Fruit fly (Drosophila melanogaster) whole organism, embryonic: ENCODE data around the gene Zaf1.

Experiments
- CG10147 ChIP-seq: fragments of 200-800 bp; sonication (Bioruptor generic); optimal IDR thresholded peaks from 2 replicates; lab custom pipeline; 2019; ENCODE audit warnings: missing biosample characterization, mild to moderate bottlenecking, missing genetic modification characterization, moderate library complexity
- CG10267 ChIP-seq: fragments of 200-800 bp; sonication (Bioruptor generic); optimal IDR thresholded peaks from 2 replicates; lab custom pipeline; 2018; ENCODE audit warnings: missing biosample characterization, mild to moderate bottlenecking, missing genetic modification characterization, moderate library complexity
- CG10366 ChIP-seq: fragments of 200-800 bp; sonication (Bioruptor generic); IDR thresholded peaks from 2 replicates; pipeline ENCODE4 v1.3.6; 2022; ENCODE audit warnings: missing biosample characterization, missing genetic modification characterization
- CG10462 ChIP-seq: fragments of 200-800 bp; sonication (Bioruptor generic); optimal IDR thresholded peaks from 2 replicates; lab custom pipeline; 2016; ENCODE audit warnings: missing biosample characterization, missing genetic modification characterization
- CG11398 ChIP-seq: fragments of 200-800 bp; sonication (Bioruptor generic); optimal IDR thresholded peaks from 2 replicates; lab custom pipeline; 2016; ENCODE audit warnings: missing biosample characterization, missing genetic modification characterization
- CG12391 ChIP-seq: fragments of 200-800 bp; sonication (Bioruptor generic); optimal IDR thresholded peaks from 3 replicates; lab custom pipeline; 2018; ENCODE audit warnings: missing biosample characterization, mild to moderate bottlenecking, missing genetic modification characterization, moderate library complexity
- CG13296 ChIP-seq: fragments of 200-800 bp; sonication (Bioruptor generic); optimal IDR thresholded peaks from 3 replicates; lab custom pipeline; 2018; ENCODE audit warnings: missing biosample characterization, mild to moderate bottlenecking, missing genetic modification characterization
- CG13894 ChIP-seq: fragments of 200-800 bp; sonication (Bioruptor generic); optimal IDR thresholded peaks from 3 replicates; lab custom pipeline; 2018; ENCODE audit warnings: missing biosample characterization, mild to moderate bottlenecking, missing genetic modification characterization, moderate library complexity
- CG14050 ChIP-seq: fragments of 200-800 bp; sonication (Bioruptor generic); IDR thresholded peaks from 3 replicates; pipeline ENCODE4 v1.3.6; 2022; ENCODE audit warnings: missing biosample characterization, missing genetic modification characterization
- CG15269 ChIP-seq: fragments of 200-800 bp; sonication (Bioruptor generic); optimal IDR thresholded peaks from 2 replicates; lab custom pipeline; 2018; ENCODE audit warnings: missing biosample characterization, mild to moderate bottlenecking, missing genetic modification characterization, moderate library complexity
- CG1602 ChIP-seq: fragments of 200-800 bp; sonication (Bioruptor generic); optimal IDR thresholded peaks from 3 replicates; lab custom pipeline; 2016; ENCODE audit warnings: missing biosample characterization, missing genetic modification characterization
- CG17359 ChIP-seq: fragments of 200-800 bp; sonication (Bioruptor generic); optimal IDR thresholded peaks from 3 replicates; lab custom pipeline; 2018; ENCODE audit warnings: missing biosample characterization, mild to moderate bottlenecking, missing genetic modification characterization, moderate library complexity
- CG2678 ChIP-seq: fragments of 200-800 bp; sonication (Bioruptor generic); optimal IDR thresholded peaks from 3 replicates; lab custom pipeline; 2019; ENCODE audit warnings: missing biosample characterization, mild to moderate bottlenecking, missing genetic modification characterization, moderate library complexity
- CG3281 ChIP-seq: fragments of 200-800 bp; sonication (Bioruptor generic); optimal IDR thresholded peaks from 3 replicates; lab custom pipeline; 2017; ENCODE audit warnings: missing biosample characterization, mild to moderate bottlenecking, missing genetic modification characterization
- CG34376 ChIP-seq: fragments of 200-800 bp; sonication (Bioruptor generic); optimal IDR thresholded peaks from 2 replicates; lab custom pipeline; 2018; ENCODE audit warnings: missing biosample characterization, mild to moderate bottlenecking, missing genetic modification characterization
- CG42726 ChIP-seq: fragments of 200-800 bp; sonication (Bioruptor generic); IDR thresholded peaks from 2 replicates; pipeline ENCODE4 v1.3.6; 2022; ENCODE audit warnings: missing biosample characterization, missing genetic modification characterization; ENCODE audit not compliant: partially characterized antibody
- CG6175 ChIP-seq: fragments of 200-800 bp; sonication (Bioruptor generic); IDR thresholded peaks from 3 replicates; pipeline ENCODE4 v1.3.6; 2022; ENCODE audit warnings: missing biosample characterization, missing genetic modification characterization
- CG6813 ChIP-seq: fragments of 200-800 bp; sonication (Bioruptor generic); optimal IDR thresholded peaks from 2 replicates; lab custom pipeline; 2017; ENCODE audit warnings: missing biosample characterization, missing genetic modification characterization, mild to moderate bottlenecking, moderate library complexity, missing genetic modification reagents
- CG8290 ChIP-seq, 3 experiments: fragments of 200-800 bp; sonication (Bioruptor generic); optimal IDR thresholded peaks; 2 replicates each; lab custom pipeline; 2016 to 2019; ENCODE audit warnings: missing biosample characterization in 3 of 3, missing genetic modification characterization in 3 of 3, mild to moderate bottlenecking in 2 of 3, moderate library complexity in 1 of 3
- CG8359 ChIP-seq: fragments of 200-800 bp; sonication (Bioruptor generic); optimal IDR thresholded peaks from 2 replicates; lab custom pipeline; 2017; ENCODE audit warnings: missing biosample characterization, mild to moderate bottlenecking, missing genetic modification characterization, borderline replicate concordance
- CoRest ChIP-seq: fragments of 200-800 bp; sonication (Bioruptor generic); optimal IDR thresholded peaks from 3 replicates; lab custom pipeline; 2018; ENCODE audit warnings: missing biosample characterization, mild to moderate bottlenecking, missing genetic modification characterization, moderate library complexity
- Dfd ChIP-seq, 2 experiments: fragments of >200 bp; optimal IDR thresholded peaks; 2 replicates each; lab custom pipeline; 2017; ENCODE audit warnings: missing biosample characterization in 2 of 2, missing genetic modification characterization in 2 of 2
- Drgx ChIP-seq: fragments of 200-800 bp; sonication (Bioruptor generic); IDR thresholded peaks from 2 replicates; pipeline ENCODE4 v1.3.6; 2022; ENCODE audit warnings: missing biosample characterization, missing genetic modification characterization
- Fer1 ChIP-seq: fragments of 200-800 bp; sonication (Bioruptor generic); optimal IDR thresholded peaks from 2 replicates; lab custom pipeline; 2017; ENCODE audit warnings: missing biosample characterization, mild to moderate bottlenecking, missing genetic modification characterization
- GATAe ChIP-seq: fragments of 200-800 bp; sonication (Bioruptor generic); conservative IDR thresholded peaks from 2 replicates; pipeline ENCODE4 v1.3.6; 2022; ENCODE audit warnings: missing biosample characterization, missing genetic modification characterization
- Gug ChIP-seq: fragments of 200-800 bp; sonication (Bioruptor generic); IDR thresholded peaks from 4 replicates; pipeline ENCODE4 v1.3.6; 2022; ENCODE audit warnings: missing biosample characterization, missing genetic modification characterization
- Hmr ChIP-seq: fragments of 200-800 bp; sonication (Bioruptor generic); optimal IDR thresholded peaks from 3 replicates; lab custom pipeline; 2017; ENCODE audit warnings: mild to moderate bottlenecking, missing biosample characterization, missing genetic modification reagents, missing genetic modification characterization
- Myb ChIP-seq: fragments of 200-800 bp; sonication (Bioruptor generic); optimal IDR thresholded peaks from 2 replicates; lab custom pipeline; 2016; ENCODE audit warnings: missing biosample characterization, missing genetic modification characterization
- Oli ChIP-seq: fragments of 200-800 bp; sonication (Bioruptor generic); optimal IDR thresholded peaks from 2 replicates; lab custom pipeline; 2018; ENCODE audit warnings: missing biosample characterization, mild to moderate bottlenecking, missing genetic modification characterization, moderate library complexity
- Sin3A ChIP-seq: fragments of >200 bp; optimal IDR thresholded peaks from 2 replicates; lab custom pipeline; 2018
- aop ChIP-seq: fragments of 200-800 bp; sonication (Bioruptor generic); IDR thresholded peaks from 2 replicates; pipeline ENCODE4 v1.3.6; 2022; ENCODE audit warnings: missing biosample characterization, missing genetic modification characterization
- fru ChIP-seq: fragments of >200 bp; optimal IDR thresholded peaks from 2 replicates; lab custom pipeline; 2017
- ftz-f1 ChIP-seq: fragments of 200-800 bp; sonication (Bioruptor generic); optimal IDR thresholded peaks from 2 replicates; lab custom pipeline; 2016; ENCODE audit warnings: missing biosample characterization, missing genetic modification characterization
- gsb-n ChIP-seq: fragments of 200-800 bp; sonication (Bioruptor generic); optimal IDR thresholded peaks from 3 replicates; lab custom pipeline; 2018; ENCODE audit warnings: missing biosample characterization, mild to moderate bottlenecking, missing genetic modification characterization
- kah ChIP-seq: fragments of 200-800 bp; sonication (Bioruptor generic); optimal IDR thresholded peaks from 2 replicates; lab custom pipeline; 2018; ENCODE audit warnings: missing biosample characterization, mild to moderate bottlenecking, missing genetic modification characterization
- lab ChIP-seq: fragments of 200-800 bp; sonication (Bioruptor generic); optimal IDR thresholded peaks from 3 replicates; lab custom pipeline; 2017; ENCODE audit warnings: missing biosample characterization, missing genetic modification characterization, mild to moderate bottlenecking, moderate library complexity, missing genetic modification reagents
- pan ChIP-seq, 4 experiments: fragments of >200 bp in 3 of 4; fragments of 200-800 bp in 1 of 4; sonication (Bioruptor generic) in 1 of 4; optimal IDR thresholded peaks in 3 of 4; IDR thresholded peaks in 1 of 4; 2 replicates each; pipeline versions ENCODE4 v1.3.6 to Lab custom; 2017 to 2022; ENCODE audit warnings: missing biosample characterization in 2 of 4, missing genetic modification characterization in 2 of 4, mixed read lengths in 1 of 4
- pho ChIP-seq: fragments of 200-800 bp; sonication (Bioruptor generic); optimal IDR thresholded peaks from 2 replicates; lab custom pipeline; 2016; ENCODE audit warnings: missing biosample characterization, missing genetic modification characterization
- pros ChIP-seq: fragments of 200-800 bp; sonication (Bioruptor generic); optimal IDR thresholded peaks from 3 replicates; lab custom pipeline; 2019; ENCODE audit warnings: missing biosample characterization, mild to moderate bottlenecking, missing genetic modification characterization, moderate library complexity
- run ChIP-seq: fragments of 200-800 bp; sonication (Bioruptor generic); optimal IDR thresholded peaks from 3 replicates; lab custom pipeline; 2018; ENCODE audit warnings: missing biosample characterization, mild to moderate bottlenecking, missing genetic modification characterization
- sd ChIP-seq: fragments of 200-800 bp; sonication (Bioruptor generic); optimal IDR thresholded peaks from 3 replicates; lab custom pipeline; 2018; ENCODE audit warnings: missing biosample characterization, mild to moderate bottlenecking, missing genetic modification characterization, moderate library complexity
- sens-2 ChIP-seq: fragments of 200-800 bp; sonication (Bioruptor generic); IDR thresholded peaks from 2 replicates; pipeline ENCODE4 v1.3.6; 2022; ENCODE audit warnings: missing biosample characterization, missing genetic modification characterization
- seq ChIP-seq: fragments of 200-800 bp; sonication (Bioruptor generic); IDR thresholded peaks from 2 replicates; pipeline ENCODE4 v1.3.6; 2022; ENCODE audit warnings: missing biosample characterization, missing genetic modification characterization
- sqz ChIP-seq: fragments of 200-800 bp; sonication (Bioruptor generic); optimal IDR thresholded peaks from 3 replicates; lab custom pipeline; 2018; ENCODE audit warnings: missing biosample characterization, mild to moderate bottlenecking, missing genetic modification characterization
- tgo ChIP-seq: fragments of 200-800 bp; sonication (Bioruptor generic); IDR thresholded peaks from 3 replicates; pipeline ENCODE4 v1.3.6; 2022; ENCODE audit warnings: missing biosample characterization, missing genetic modification characterization
- tll ChIP-seq, 2 experiments: fragments of 200-800 bp in 1 of 2; fragments of >200 bp in 1 of 2; sonication (Bioruptor generic) in 1 of 2; optimal IDR thresholded peaks; 2 replicates each; lab custom pipeline; 2017 to 2019; ENCODE audit warnings: missing biosample characterization in 2 of 2, missing genetic modification characterization in 2 of 2, mild to moderate bottlenecking in 1 of 2, moderate library complexity in 1 of 2
- trh ChIP-seq: fragments of 200-800 bp; sonication (Bioruptor generic); optimal IDR thresholded peaks from 2 replicates; lab custom pipeline; 2016; ENCODE audit warnings: missing biosample characterization, missing genetic modification characterization
- unpg ChIP-seq: fragments of 200-800 bp; sonication (Bioruptor generic); optimal IDR thresholded peaks from 3 replicates; lab custom pipeline; 2018; ENCODE audit warnings: missing biosample characterization, mild to moderate bottlenecking, missing genetic modification characterization, moderate library complexity

Zaf1 gene

dm6 chr3R:11665925-11666687, 40.7 kb upstream of the Zaf1 start (continued):
- TF ChIP-seq sqz (GFP tag; lab: Kevin White, UChicago) (peak; percentile 91), Drgx (GFP tag; lab: Robert Waterston, UW) (no peak), pros (GFP tag; lab: Kevin White, UChicago) (peak; percentile 39), CG34376 (GFP tag; lab: Kevin White, UChicago) (peak; percentile 91), tgo (GFP tag; lab: Robert Waterston, UW) (no peak), trh (GFP tag; lab: Kevin White, UChicago) (no peak), CG6813 (GFP tag; lab: Kevin White, UChicago) (peak; percentile 19), GATAe (GFP tag; lab: Robert Waterston, UW) (peak; percentile 78), CG14050 (no peak), CG2678 (tag; lab: Kevin White, UChicago) (peak; percentile 42), Gug (no peak), CG13296 (GFP tag; lab: Kevin White, UChicago) (peak; percentile 75), CG10366 (GFP tag; lab: Robert Waterston, UW) (no peak), CG3281 (GFP tag; lab: Kevin White, UChicago) (peak; percentile 18), ftz-f1 (GFP tag; lab: Kevin White, UChicago) (peak; percentile 40), seq (GFP tag; lab: Robert Waterston, UW) (0 out of 2 replicates have a peak, but pooled peaks have one; percentile 10), unpg (GFP tag; lab: Kevin White, UChicago) (peak; percentile 4), Fer1 (GFP tag; lab: Kevin White, UChicago) (peak; percentile 39), CG10462 (no peak), run (tag; lab: Kevin White, UChicago) (no peak), pan (optimal IDR thresholded peaks at IDR 0.05; lab: Kevin White, UChicago) (no peak), pan (GFP tag; optimal IDR thresholded peaks at IDR 0.05 in 1 of 2, IDR thresholded peaks at IDR 0.05 in 1 of 2) (no peak), CG13894 (tag; lab: Kevin White, UChicago) (peak; percentile 11), gsb-n (tag; lab: Kevin White, UChicago) (no peak), Dfd (GFP tag; optimal IDR thresholded peaks at IDR 0.05; lab: Kevin White, UChicago) (no peak), CG17359 (tag; lab: Kevin White, UChicago) (peak; percentile 34), CG1602 (GFP tag; lab: Kevin White, UChicago) (no peak), CG10267 (tag; lab: Kevin White, UChicago) (no peak), Myb (no peak), sens-2 (0 out of 2 replicates have a peak, but pooled peaks have one; percentile 21), kah (GFP tag; lab: Kevin White, UChicago) (no peak), lab (GFP tag; lab: Kevin White, UChicago) (peak; percentile 42), CoRest (tag; lab: Kevin White, UChicago) (no peak), CG10147 (GFP tag; lab: Kevin White, UChicago) (no peak), sd (tag; lab: Kevin White, UChicago) (peak; percentile 85), CG11398 (GFP tag; lab: Kevin White, UChicago) (no peak), aop (GFP tag; lab: Robert Waterston, UW) (no peak), CG42726 (GFP tag; lab: Robert Waterston, UW) (no peak), CG6175 (GFP tag; lab: Robert Waterston, UW) (0 out of 3 replicates have a peak, but pooled peaks have one; percentile 10), Hmr (peak; percentile 43), tll (GFP tag; optimal IDR thresholded peaks at IDR 0.05; lab: Kevin White, UChicago) (no peak), CG12391 (tag; lab: Kevin White, UChicago) (peak; percentile 3), Sin3A (lab: Kevin White, UChicago) (no peak), CG15269 (tag; lab: Kevin White, UChicago) (peak; percentile 27), CG8290 (GFP tag; optimal IDR thresholded peaks at IDR 0.05; lab: Kevin White, UChicago) (no peak), CG8290 (tag; optimal IDR thresholded peaks at IDR 0.05; lab: Kevin White, UChicago) (peak in 1 of 2 experiments; percentile 6), CG8359 (GFP tag; lab: Kevin White, UChicago) (no peak), Oli (tag; lab: Kevin White, UChicago) (no peak), fru (no peak), pho (no peak)
